Fruit fly (Drosophila melanogaster) ovary, adult (tissue): ENCODE data around the gene CG15771.

ENCODE experiments used
- CG17801 ChIP-seq: fragments of 200-800 bp; optimal IDR thresholded peaks from 2 replicates; lab custom pipeline; 2019; ENCODE audit warnings: missing biosample characterization, mild to moderate bottlenecking, missing genetic modification characterization, moderate library complexity; ENCODE audit not compliant: partially characterized antibody

CG15771 gene

dm6 chrX:5768602-5769251 is 13.4 kb downstream of the CG15771 start:
- TF ChIP-seq CG17801 (GFP tag; lab: Kevin White, UChicago): no peak

- no peak for TF ChIP-seq CG17801 (GFP tag; lab: Kevin White, UChicago)
These were observed 15.4 kb downstream of the CG15771 start, which contains the start of gene CG3097 for dm6 chrX:5770730-5771181. Gene CG3097, minus strand, starts transcription at chrX:5770780.

DNA sequence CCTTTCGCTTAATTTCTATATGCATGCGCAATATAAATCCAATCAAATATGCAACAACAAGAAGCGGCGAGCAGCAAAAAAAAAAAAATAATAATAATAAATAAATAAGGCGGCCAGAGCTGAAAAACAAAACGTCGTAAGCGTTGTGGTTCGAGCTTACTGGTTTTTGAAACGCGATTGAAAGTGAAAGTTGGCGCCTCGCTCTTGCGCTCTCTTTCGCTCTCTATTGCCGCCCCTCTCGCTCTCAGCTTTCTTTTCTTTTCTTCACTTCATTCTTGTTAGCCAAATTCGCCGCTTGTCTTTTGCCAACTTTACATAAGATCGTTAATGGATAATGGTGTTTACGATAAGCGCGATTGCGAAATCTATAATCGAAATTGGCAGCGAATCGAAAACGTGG is 17.0 kb downstream of the CG15771 start:
- TF ChIP-seq CG17801 (GFP tag; lab: Kevin White, UChicago): no peak

dm6 chrX:5776547-5776946 is 21.2 kb downstream of the CG15771 start, which contains the start of gene CG42264:
Gene CG42264, minus strand, starts transcription at chrX:5776647.
- TF ChIP-seq CG17801 (GFP tag; lab: Kevin White, UChicago): no peak

dm6 chrX:5781520-5781919 is 26.1 kb downstream of the CG15771 start, which contains the start of gene CG3108:
Gene CG3108, minus strand, starts transcription at chrX:5781620.
- TF ChIP-seq CG17801 (GFP tag; lab: Kevin White, UChicago): no peak

DNA sequence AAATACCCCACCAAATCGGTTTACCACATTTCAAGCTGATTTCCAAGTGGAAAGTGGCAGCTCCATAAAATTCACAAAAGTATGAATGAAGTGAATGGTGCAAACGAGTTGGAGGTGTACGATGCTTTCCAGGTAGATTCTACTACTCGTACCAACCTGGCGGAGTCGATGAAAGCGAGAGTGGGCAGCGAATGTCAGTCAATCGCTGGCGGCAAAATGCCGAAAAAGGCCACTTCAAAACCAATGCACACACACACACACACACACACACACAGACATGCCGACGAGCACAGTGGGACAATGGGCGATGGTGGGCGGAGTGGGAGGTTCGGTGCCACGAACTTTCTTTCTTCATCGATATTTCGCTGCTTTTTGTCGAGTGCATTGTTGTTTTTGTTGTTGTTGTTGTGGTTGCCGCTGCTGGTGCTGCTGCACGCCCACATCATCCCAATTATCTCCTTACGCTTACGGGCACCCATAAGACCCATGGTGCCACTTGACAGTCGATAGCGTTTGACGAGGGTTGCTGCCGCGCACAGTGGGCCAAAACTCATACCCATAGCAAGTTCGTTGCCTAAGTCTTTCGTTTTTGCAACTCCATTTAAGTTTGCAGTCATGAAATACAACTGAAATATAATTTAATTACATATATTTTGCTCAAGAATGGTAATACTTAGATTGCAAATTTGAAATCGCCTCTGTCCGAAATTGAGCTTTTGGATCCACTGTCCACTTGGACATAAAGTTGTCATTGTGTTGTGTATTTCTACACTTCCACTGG is 28.1 kb downstream of the CG15771 start:
- no peak for TF ChIP-seq CG17801 (GFP tag; lab: Kevin White, UChicago)

dm6 chrX:5786559-5786958 is 31.2 kb downstream of the CG15771 start:
- no peak for TF ChIP-seq CG17801 (GFP tag; lab: Kevin White, UChicago)

DNA sequence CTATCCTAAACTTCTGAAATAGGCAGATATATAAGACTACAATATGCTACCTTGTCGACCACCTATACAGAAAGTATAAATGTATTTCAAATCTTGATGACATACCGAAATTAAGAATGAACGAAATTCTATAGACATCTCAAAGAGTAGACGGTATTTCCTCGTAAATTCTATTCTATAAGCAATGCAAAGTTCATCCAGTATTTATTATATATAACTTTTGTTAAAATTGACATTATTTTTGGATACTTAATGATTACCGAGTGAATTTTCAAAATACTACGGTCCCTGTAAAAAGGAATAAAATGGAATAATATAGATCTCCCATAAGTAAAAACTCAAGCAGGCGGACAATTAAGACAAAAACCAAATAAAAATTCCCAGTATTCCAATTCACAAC is 33.8 kb downstream of the CG15771 start, which contains the start of gene CG15767:
Gene CG15767 (plus strand): TSS at position 301 of the 400 bp plus-strand sequence.
- no peak for TF ChIP-seq CG17801 (GFP tag; lab: Kevin White, UChicago)

- TF ChIP-seq CG17801 (GFP tag; lab: Kevin White, UChicago): no peak
These were observed 36.5 kb downstream of the CG15771 start, which contains the start of gene CG12239 for dm6 chrX:5791840-5792239. Gene CG12239, plus strand, starts transcription at chrX:5792140.

DNA sequence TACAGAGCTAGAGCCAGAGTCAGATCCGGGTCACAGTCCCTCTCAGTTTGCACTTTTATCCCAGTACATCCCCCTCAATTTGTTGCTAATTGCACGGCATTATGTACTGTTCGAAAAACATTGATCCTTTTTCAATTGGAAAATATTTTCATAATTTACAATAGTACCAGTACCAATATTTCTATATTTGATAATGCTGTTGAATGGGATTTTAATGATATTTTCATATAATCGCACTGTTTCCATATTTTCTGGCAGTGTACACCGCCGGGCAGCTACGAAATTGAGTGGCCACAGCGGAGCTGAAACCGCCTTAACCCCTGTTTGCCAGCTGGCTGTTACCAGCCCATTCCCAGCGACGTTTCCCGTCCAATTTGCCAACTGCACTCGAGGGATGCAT is 45.3 kb downstream of the CG15771 start:
- no peak for TF ChIP-seq CG17801 (GFP tag; lab: Kevin White, UChicago)

DNA sequence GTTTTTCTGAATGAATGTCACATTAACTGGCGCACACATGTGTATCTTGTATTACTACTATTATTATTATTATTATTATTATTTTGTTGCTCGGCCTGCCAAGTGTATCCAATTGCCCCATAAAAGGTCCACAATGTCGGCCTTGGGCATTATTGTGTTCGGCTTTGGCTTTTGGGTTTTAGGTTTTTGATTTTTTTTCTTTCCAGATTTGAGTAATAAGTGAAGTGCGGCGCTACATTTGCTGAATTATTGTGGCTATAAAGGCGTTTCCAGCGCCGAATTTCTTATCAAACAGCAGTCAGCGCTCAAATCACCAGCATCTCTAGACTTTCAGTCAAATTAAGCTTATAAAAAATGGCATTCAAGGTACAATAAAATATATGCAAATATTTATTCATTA is 49.0 kb downstream of the CG15771 start, which contains the start of gene Cpr5C:
Gene Cpr5C (plus strand): TSS at position 301 of the 400 bp plus-strand sequence.
- TF ChIP-seq CG17801 (GFP tag; lab: Kevin White, UChicago): no peak

- TF ChIP-seq CG17801 (GFP tag; lab: Kevin White, UChicago): no peak
These were observed 53.3 kb downstream of the CG15771 start, which contains the start of gene Prosbeta2R1 for dm6 chrX:5808654-5809053. Gene Prosbeta2R1, plus strand, starts transcription at chrX:5808954.
